Fruit fly (Drosophila melanogaster) whole organism: ENCODE data around the gene Taf8.

Experiments
- CG8478 ChIP-seq: fragments of >200 bp; optimal IDR thresholded peaks from 2 replicates; lab custom pipeline; 2018; ENCODE audit warnings: inconsistent platforms
- Dll ChIP-seq: fragments of >200 bp; optimal IDR thresholded peaks from 2 replicates; lab custom pipeline; 2017
- EcR ChIP-seq, 2 experiments: fragments of >200 bp; optimal IDR thresholded peaks; 2 replicates each; lab custom pipeline; 2017; ENCODE audit warnings: missing biosample characterization in 2 of 2, missing genetic modification characterization in 2 of 2, missing genetic modification reagents in 2 of 2
- pan ChIP-seq: fragments of >200 bp; optimal IDR thresholded peaks from 2 replicates; lab custom pipeline; 2017
- psq ChIP-seq: fragments of >200 bp; optimal IDR thresholded peaks from 2 replicates; lab custom pipeline; 2017
- usp ChIP-seq: fragments of >200 bp; optimal IDR thresholded peaks from 2 replicates; lab custom pipeline; 2017; ENCODE audit warnings: missing biosample characterization, missing genetic modification characterization, mixed read lengths

Gene Taf8

dm6 chrX:18101778-18102177 lies at the start of gene Taf8:
Gene Taf8 (plus strand): TSS chrX:18101970.
- TF ChIP-seq pan (no peak), Dll (lab: Kevin White, UChicago) (no peak), usp (GFP tag; lab: Kevin White, UChicago) (no peak), EcR (GFP tag; optimal IDR thresholded peaks at IDR 0.05; lab: Kevin White, UChicago) (no peak), psq (no peak), CG8478 (no peak)

- TF ChIP-seq pan (no peak), CG8478 (no peak), Dll (lab: Kevin White, UChicago) (no peak), EcR (GFP tag; optimal IDR thresholded peaks at IDR 0.05; lab: Kevin White, UChicago) (no peak)
These were observed 49.6 kb upstream of the Taf8 start for dm6 chrX:18052135-18052534.

dm6 chrX:18057202-18057601 lies 44.6 kb upstream of the Taf8 start:
- TF ChIP-seq EcR (GFP tag; optimal IDR thresholded peaks at IDR 0.05; lab: Kevin White, UChicago): no peak
- TF ChIP-seq Dll (lab: Kevin White, UChicago): no peak
- TF ChIP-seq CG8478: no peak
- no peak for TF ChIP-seq pan
- no peak for TF ChIP-seq usp (GFP tag; lab: Kevin White, UChicago)
- no peak for TF ChIP-seq psq

- TF ChIP-seq psq: no peak
- TF ChIP-seq EcR (GFP tag; optimal IDR thresholded peaks at IDR 0.05; lab: Kevin White, UChicago): no peak
- no peak for TF ChIP-seq CG8478
- TF ChIP-seq usp (GFP tag; lab: Kevin White, UChicago): no peak
These were observed 43.7 kb upstream of the Taf8 start for dm6 chrX:18058108-18058507.

- TF ChIP-seq EcR (GFP tag; optimal IDR thresholded peaks at IDR 0.05; lab: Kevin White, UChicago): no peak
- TF ChIP-seq usp (GFP tag; lab: Kevin White, UChicago): no peak
- no peak for TF ChIP-seq psq
- no peak for TF ChIP-seq Dll (lab: Kevin White, UChicago)
- TF ChIP-seq pan: no peak
- no peak for TF ChIP-seq CG8478
These were observed 38.5 kb upstream of the Taf8 start, which contains the start of gene Sh for dm6 chrX:18063144-18063772. Gene Sh (minus strand): TSS chrX:18063247.

- TF ChIP-seq pan (no peak), Dll (lab: Kevin White, UChicago) (no peak), CG8478 (no peak), EcR (GFP tag; optimal IDR thresholded peaks at IDR 0.05; lab: Kevin White, UChicago) (no peak), psq (no peak), usp (GFP tag; lab: Kevin White, UChicago) (no peak)
These were observed 37.6 kb upstream of the Taf8 start, which contains the start of gene Dhc16F for dm6 chrX:18064183-18064582. Gene Dhc16F (plus strand): TSS chrX:18064483.

dm6 chrX:18082674-18083073 lies 19.1 kb upstream of the Taf8 start:
- TF ChIP-seq psq: no peak
- no peak for TF ChIP-seq usp (GFP tag; lab: Kevin White, UChicago)
- no peak for TF ChIP-seq CG8478
- no peak for TF ChIP-seq EcR (GFP tag; optimal IDR thresholded peaks at IDR 0.05; lab: Kevin White, UChicago)
- no peak for TF ChIP-seq pan
- no peak for TF ChIP-seq Dll (lab: Kevin White, UChicago)

- TF ChIP-seq CG8478: no peak
- no peak for TF ChIP-seq usp (GFP tag; lab: Kevin White, UChicago)
- no peak for TF ChIP-seq Dll (lab: Kevin White, UChicago)
- no peak for TF ChIP-seq pan
- TF ChIP-seq psq: no peak
- no peak for TF ChIP-seq EcR (GFP tag; optimal IDR thresholded peaks at IDR 0.05; lab: Kevin White, UChicago)
These were observed 18.0 kb upstream of the Taf8 start for dm6 chrX:18083528-18084365.

- TF ChIP-seq EcR (GFP tag; optimal IDR thresholded peaks at IDR 0.05; lab: Kevin White, UChicago): no peak
- no peak for TF ChIP-seq pan
- TF ChIP-seq psq: no peak
- no peak for TF ChIP-seq Dll (lab: Kevin White, UChicago)
- no peak for TF ChIP-seq usp (GFP tag; lab: Kevin White, UChicago)
- TF ChIP-seq CG8478: no peak
These were observed 16.9 kb upstream of the Taf8 start for dm6 chrX:18084614-18085469.

- TF ChIP-seq Dll (lab: Kevin White, UChicago) (no peak), CG8478 (no peak), usp (GFP tag; lab: Kevin White, UChicago) (no peak), psq (no peak), pan (no peak), EcR (GFP tag; optimal IDR thresholded peaks at IDR 0.05; lab: Kevin White, UChicago) (no peak)
These were observed 16.3 kb upstream of the Taf8 start, which contains the start of gene Ada3 for dm6 chrX:18085470-18085797. Gene Ada3 (plus strand): TSS chrX:18085761.

dm6 chrX:18088432-18088831 lies 13.3 kb upstream of the Taf8 start, which contains the start of gene CG7536:
Gene CG7536 (minus strand): TSS chrX:18088532.
- TF ChIP-seq pan (no peak), usp (GFP tag; lab: Kevin White, UChicago) (no peak), EcR (GFP tag; optimal IDR thresholded peaks at IDR 0.05; lab: Kevin White, UChicago) (no peak), CG8478 (no peak), psq (no peak), Dll (lab: Kevin White, UChicago) (no peak)

- TF ChIP-seq Dll (lab: Kevin White, UChicago) (no peak), psq (no peak), pan (no peak), EcR (GFP tag; optimal IDR thresholded peaks at IDR 0.05; lab: Kevin White, UChicago) (no peak), usp (GFP tag; lab: Kevin White, UChicago) (no peak), CG8478 (no peak)
These were observed 11.4 kb upstream of the Taf8 start, which contains the start of gene Swt1 for dm6 chrX:18090333-18090732. Gene Swt1 (minus strand): TSS chrX:18090509.
